Fruit fly (Drosophila melanogaster) whole organism, embryonic: ENCODE results near the gene CG31388.

Source experiments
- Atf-2 ChIP-seq: fragments of 200-800 bp; sonication (Bioruptor generic); optimal IDR thresholded peaks from 2 replicates; lab custom pipeline; 2016; ENCODE audit warnings: missing biosample characterization, missing genetic modification characterization
- CG10147 ChIP-seq: fragments of 200-800 bp; sonication (Bioruptor generic); optimal IDR thresholded peaks from 2 replicates; lab custom pipeline; 2019; ENCODE audit warnings: missing biosample characterization, mild to moderate bottlenecking, missing genetic modification characterization, moderate library complexity
- CG10543 ChIP-seq: fragments of 200-800 bp; sonication (Bioruptor generic); optimal IDR thresholded peaks from 3 replicates; lab custom pipeline; 2017; ENCODE audit warnings: missing biosample characterization, mild to moderate bottlenecking, missing genetic modification characterization, moderate library complexity
- CG10565 ChIP-seq: fragments of 200-800 bp; sonication (Bioruptor generic); optimal IDR thresholded peaks from 3 replicates; lab custom pipeline; 2016; ENCODE audit warnings: missing biosample characterization, mild to moderate bottlenecking, missing genetic modification characterization
- CG11093 ChIP-seq: fragments of 200-800 bp; sonication (Bioruptor generic); IDR thresholded peaks from 3 replicates; pipeline ENCODE4 v1.3.6; 2022; ENCODE audit warnings: missing biosample characterization, missing genetic modification characterization
- CG11504 ChIP-seq: fragments of 200-800 bp; sonication (Bioruptor generic); optimal IDR thresholded peaks from 3 replicates; lab custom pipeline; 2019; ENCODE audit warnings: missing biosample characterization, mild to moderate bottlenecking, missing genetic modification characterization, moderate library complexity
- CG12391 ChIP-seq: fragments of 200-800 bp; sonication (Bioruptor generic); optimal IDR thresholded peaks from 3 replicates; lab custom pipeline; 2018; ENCODE audit warnings: missing biosample characterization, mild to moderate bottlenecking, missing genetic modification characterization, moderate library complexity
- CG12659 ChIP-seq: fragments of 200-800 bp; sonication (Bioruptor generic); optimal IDR thresholded peaks from 3 replicates; lab custom pipeline; 2017; ENCODE audit warnings: mild to moderate bottlenecking, missing biosample characterization, missing genetic modification reagents, missing genetic modification characterization
- CG12942 ChIP-seq: fragments of 200-800 bp; sonication (Bioruptor generic); optimal IDR thresholded peaks from 3 replicates; lab custom pipeline; 2016; ENCODE audit warnings: missing biosample characterization, missing genetic modification characterization
- CG13424 ChIP-seq: fragments of 200-800 bp; sonication (Bioruptor generic); optimal IDR thresholded peaks from 2 replicates; lab custom pipeline; 2019; ENCODE audit warnings: missing biosample characterization, mild to moderate bottlenecking, missing genetic modification characterization, moderate library complexity
- CG13624 ChIP-seq: fragments of 200-800 bp; sonication (Bioruptor generic); optimal IDR thresholded peaks from 2 replicates; lab custom pipeline; 2016; ENCODE audit warnings: missing biosample characterization, missing genetic modification characterization
- CG15011 ChIP-seq: fragments of 200-800 bp; sonication (Bioruptor generic); optimal IDR thresholded peaks from 3 replicates; lab custom pipeline; 2018; ENCODE audit warnings: missing biosample characterization, mild to moderate bottlenecking, missing genetic modification characterization
- CG15696 ChIP-seq: fragments of 200-800 bp; sonication (Bioruptor generic); optimal IDR thresholded peaks from 2 replicates; lab custom pipeline; 2019; ENCODE audit warnings: missing biosample characterization, mild to moderate bottlenecking, missing genetic modification characterization, moderate library complexity
- CG16813 ChIP-seq: fragments of 200-800 bp; sonication (Bioruptor generic); IDR thresholded peaks from 3 replicates; pipeline ENCODE4 v1.3.6; 2022; ENCODE audit warnings: missing biosample characterization, missing genetic modification characterization; ENCODE audit not compliant: partially characterized antibody
- CG16863 ChIP-seq: fragments of 200-800 bp; sonication (Bioruptor generic); optimal IDR thresholded peaks from 3 replicates; lab custom pipeline; 2016; ENCODE audit warnings: missing biosample characterization, missing genetic modification characterization
- CG1792 ChIP-seq: fragments of 200-800 bp; sonication (Bioruptor generic); optimal IDR thresholded peaks from 2 replicates; lab custom pipeline; 2016; ENCODE audit warnings: missing biosample characterization, missing genetic modification characterization
- CG34224 ChIP-seq: fragments of 200-800 bp; sonication (Bioruptor generic); IDR thresholded peaks from 3 replicates; pipeline ENCODE4 v1.3.6; 2022; ENCODE audit warnings: missing biosample characterization, missing genetic modification characterization; ENCODE audit not compliant: partially characterized antibody
- CG4404 ChIP-seq: fragments of 200-800 bp; sonication (Bioruptor generic); IDR thresholded peaks from 2 replicates; pipeline ENCODE4 v1.3.6; 2022; ENCODE audit warnings: missing biosample characterization, missing genetic modification characterization
- CG4424 ChIP-seq: fragments of 200-800 bp; sonication (Bioruptor generic); optimal IDR thresholded peaks from 3 replicates; lab custom pipeline; 2016; ENCODE audit warnings: missing biosample characterization, missing genetic modification characterization
- CG4617 ChIP-seq: fragments of 200-800 bp; sonication (Bioruptor generic); optimal IDR thresholded peaks from 3 replicates; lab custom pipeline; 2016; ENCODE audit warnings: missing biosample characterization, missing genetic modification characterization, borderline replicate concordance
- CG5953 ChIP-seq: fragments of 200-800 bp; sonication (Bioruptor generic); IDR thresholded peaks from 2 replicates; pipeline ENCODE4 v1.3.6; 2022; ENCODE audit warnings: missing biosample characterization, missing genetic modification characterization
- CG6175 ChIP-seq: fragments of 200-800 bp; sonication (Bioruptor generic); IDR thresholded peaks from 3 replicates; pipeline ENCODE4 v1.3.6; 2022; ENCODE audit warnings: missing biosample characterization, missing genetic modification characterization
- CG8089 ChIP-seq: fragments of 200-800 bp; sonication (Bioruptor generic); optimal IDR thresholded peaks from 3 replicates; lab custom pipeline; 2016; ENCODE audit warnings: missing biosample characterization, missing genetic modification characterization
- CG9727 ChIP-seq: fragments of 200-800 bp; sonication (Bioruptor generic); optimal IDR thresholded peaks from 3 replicates; lab custom pipeline; 2017; ENCODE audit warnings: missing biosample characterization, mild to moderate bottlenecking, missing genetic modification characterization
- Chrac-16 ChIP-seq: fragments of 200-800 bp; sonication (Bioruptor generic); optimal IDR thresholded peaks from 3 replicates; lab custom pipeline; 2016; ENCODE audit warnings: missing biosample characterization, missing genetic modification characterization
- D19A ChIP-seq: fragments of 200-800 bp; optimal IDR thresholded peaks from 3 replicates; lab custom pipeline; 2019; ENCODE audit warnings: missing biosample characterization, mild to moderate bottlenecking, missing genetic modification characterization, moderate library complexity
- Dbx ChIP-seq: fragments of 200-800 bp; sonication (Bioruptor generic); IDR thresholded peaks from 3 replicates; pipeline ENCODE4 v1.3.6; 2022; ENCODE audit warnings: missing biosample characterization, missing genetic modification characterization
- Fer1 ChIP-seq: fragments of 200-800 bp; sonication (Bioruptor generic); optimal IDR thresholded peaks from 2 replicates; lab custom pipeline; 2017; ENCODE audit warnings: missing biosample characterization, mild to moderate bottlenecking, missing genetic modification characterization
- Gug ChIP-seq: fragments of 200-800 bp; sonication (Bioruptor generic); IDR thresholded peaks from 4 replicates; pipeline ENCODE4 v1.3.6; 2022; ENCODE audit warnings: missing biosample characterization, missing genetic modification characterization
- HLH54F ChIP-seq: fragments of 200-800 bp; sonication (Bioruptor generic); optimal IDR thresholded peaks from 3 replicates; lab custom pipeline; 2016; ENCODE audit warnings: missing biosample characterization, missing genetic modification characterization
- Hr51 ChIP-seq, 2 experiments: fragments of 200-800 bp; sonication (Bioruptor generic); optimal IDR thresholded peaks; 2 replicates in 1 of 2; 3 replicates in 1 of 2; lab custom pipeline; 2016 to 2018; ENCODE audit warnings: missing biosample characterization in 2 of 2, missing genetic modification characterization in 2 of 2, mild to moderate bottlenecking in 1 of 2, moderate library complexity in 1 of 2
- Hsf ChIP-seq: fragments of 200-800 bp; sonication (Bioruptor generic); optimal IDR thresholded peaks from 3 replicates; lab custom pipeline; 2016; ENCODE audit warnings: missing biosample characterization, missing genetic modification characterization
- Med ChIP-seq: fragments of 200-800 bp; sonication (Bioruptor generic); peaks from one replicate; lab custom pipeline; 2016; ENCODE audit warnings: missing biosample characterization, missing genetic modification characterization, mild to moderate bottlenecking, inconsistent platforms, moderate library complexity
- Oaz ChIP-seq: fragments of 200-800 bp; sonication (Bioruptor generic); IDR thresholded peaks from 2 replicates; pipeline ENCODE4 v1.3.6; 2022; ENCODE audit warnings: missing biosample characterization, missing genetic modification characterization
- Oli ChIP-seq: fragments of 200-800 bp; sonication (Bioruptor generic); optimal IDR thresholded peaks from 2 replicates; lab custom pipeline; 2018; ENCODE audit warnings: missing biosample characterization, mild to moderate bottlenecking, missing genetic modification characterization, moderate library complexity
- Poxn ChIP-seq: fragments of 200-800 bp; sonication (Bioruptor generic); IDR thresholded peaks from 2 replicates; pipeline ENCODE4 v1.3.6; 2022; ENCODE audit warnings: missing biosample characterization, missing genetic modification characterization
- Ptx1 ChIP-seq: fragments of 200-800 bp; sonication (Bioruptor generic); IDR thresholded peaks from 2 replicates; pipeline ENCODE4 v1.3.6; 2022; ENCODE audit warnings: missing biosample characterization, missing genetic modification characterization
- al ChIP-seq: fragments of 200-800 bp; sonication (Bioruptor generic); IDR thresholded peaks from 2 replicates; pipeline ENCODE4 v1.3.6; 2022; ENCODE audit warnings: missing biosample characterization, missing genetic modification characterization
- amos ChIP-seq: fragments of 200-800 bp; sonication (Bioruptor generic); IDR thresholded peaks from 2 replicates; pipeline ENCODE4 v1.3.6; 2022; ENCODE audit warnings: missing biosample characterization, missing genetic modification characterization; ENCODE audit not compliant: partially characterized antibody
- chm ChIP-seq: fragments of 200-800 bp; sonication (Bioruptor generic); IDR thresholded peaks from 2 replicates; pipeline ENCODE4 v1.3.6; 2022; ENCODE audit warnings: missing biosample characterization, missing genetic modification characterization
- da ChIP-seq: fragments of 200-800 bp; sonication (Bioruptor generic); optimal IDR thresholded peaks from 2 replicates; lab custom pipeline; 2016; ENCODE audit warnings: missing biosample characterization, missing genetic modification characterization
- esg ChIP-seq: fragments of 200-800 bp; sonication (Bioruptor generic); conservative IDR thresholded peaks from 2 replicates; pipeline ENCODE4 v1.3.6; 2022; ENCODE audit warnings: missing biosample characterization, missing genetic modification characterization
- fru ChIP-seq: fragments of >200 bp; optimal IDR thresholded peaks from 2 replicates; lab custom pipeline; 2017
- hbn ChIP-seq: fragments of 200-800 bp; sonication (Bioruptor generic); IDR thresholded peaks from 2 replicates; pipeline ENCODE4 v1.3.6; 2022; ENCODE audit warnings: missing biosample characterization, missing genetic modification characterization; ENCODE audit not compliant: partially characterized antibody
- her ChIP-seq: fragments of 200-800 bp; sonication (Bioruptor generic); optimal IDR thresholded peaks from 2 replicates; lab custom pipeline; 2016; ENCODE audit warnings: missing biosample characterization, missing genetic modification characterization
- maf-S ChIP-seq: fragments of 200-800 bp; sonication (Bioruptor generic); optimal IDR thresholded peaks from 2 replicates; lab custom pipeline; 2016; ENCODE audit warnings: missing biosample characterization, missing genetic modification characterization
- nau ChIP-seq: fragments of 200-800 bp; sonication (Bioruptor generic); optimal IDR thresholded peaks from 3 replicates; lab custom pipeline; 2017; ENCODE audit warnings: missing biosample characterization, mild to moderate bottlenecking, missing genetic modification characterization, missing genetic modification reagents
- nerfin-2 ChIP-seq: fragments of 200-800 bp; sonication (Bioruptor generic); IDR thresholded peaks from 2 replicates; pipeline ENCODE4 v1.3.6; 2022; ENCODE audit warnings: missing biosample characterization, missing genetic modification characterization; ENCODE audit not compliant: partially characterized antibody
- pho ChIP-seq: fragments of 200-800 bp; sonication (Bioruptor generic); optimal IDR thresholded peaks from 2 replicates; lab custom pipeline; 2016; ENCODE audit warnings: missing biosample characterization, missing genetic modification characterization
- schlank ChIP-seq: fragments of 200-800 bp; sonication (Bioruptor generic); optimal IDR thresholded peaks from 2 replicates; lab custom pipeline; 2018; ENCODE audit warnings: missing biosample characterization, mild to moderate bottlenecking, missing genetic modification characterization
- tna ChIP-seq: fragments of 200-800 bp; sonication (Bioruptor generic); IDR thresholded peaks from 2 replicates; pipeline ENCODE4 v1.3.6; 2022; ENCODE audit warnings: missing biosample characterization, missing genetic modification characterization; ENCODE audit not compliant: partially characterized antibody

The CG31388 gene

DNA sequence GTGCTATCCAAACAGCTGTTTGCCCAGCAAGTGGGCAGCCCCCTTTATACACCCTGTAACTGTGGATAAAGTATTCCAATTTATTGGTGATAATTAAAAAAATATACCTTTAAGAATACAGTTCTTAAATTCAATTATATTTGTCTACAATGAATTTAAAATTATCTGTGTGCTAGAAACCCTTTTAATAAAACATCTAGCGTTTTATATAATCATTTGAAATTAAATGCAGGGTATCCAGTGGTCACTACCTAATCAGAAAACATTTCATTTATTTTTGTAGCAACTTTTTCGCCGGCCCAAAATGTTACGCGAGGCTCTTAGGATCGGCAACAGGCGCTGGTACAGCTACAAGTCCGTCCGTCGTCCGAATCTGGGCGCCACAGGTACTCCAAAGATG lies 11.1 kb upstream of the CG31388 start, which contains the start of gene CG17726 (continued):
- peak; percentile 95 for TF ChIP-seq al (GFP tag; lab: Robert Waterston, UW)
- TF ChIP-seq CG12391 = peak; percentile 99
- TF ChIP-seq CG11093 = peak; percentile 95
- peak; percentile 97 for TF ChIP-seq Oaz (GFP tag; lab: Robert Waterston, UW)
- peak; percentile 98 for TF ChIP-seq CG12659 (GFP tag; lab: Kevin White, UChicago)
- peak; percentile 62 for TF ChIP-seq CG1792 (GFP tag; lab: Kevin White, UChicago)
- peak; percentile 87 for TF ChIP-seq pho (GFP tag; lab: Kevin White, UChicago)
- peak; percentile 78 for TF ChIP-seq HLH54F (GFP tag; lab: Kevin White, UChicago)
- TF ChIP-seq CG15011 (GFP tag; lab: Kevin White, UChicago) = no peak
- TF ChIP-seq CG10147 = peak; percentile 95
- TF ChIP-seq maf-S = peak; percentile 81
- TF ChIP-seq Dbx (GFP tag; lab: Robert Waterston, UW) = peak; percentile 98
- peak; percentile 79; the same call in 3 of the 4 replicates for TF ChIP-seq Gug (GFP tag; lab: Robert Waterston, UW)
- peak; percentile 87 for TF ChIP-seq CG6175
- peak; percentile 95 for TF ChIP-seq CG12942 (GFP tag; lab: Kevin White, UChicago)
- TF ChIP-seq Med (GFP tag; lab: Kevin White, UChicago) = peak; percentile 97
- peak; percentile 88 for TF ChIP-seq schlank (tag; lab: Kevin White, UChicago)
- TF ChIP-seq CG10565 = peak; percentile 62
- TF ChIP-seq D19A (tag; lab: Kevin White, UChicago) = peak; percentile 99
- TF ChIP-seq CG4424 (GFP tag; lab: Kevin White, UChicago) = peak; percentile 97
- TF ChIP-seq amos (GFP tag; lab: Robert Waterston, UW) = no peak
- TF ChIP-seq fru (lab: Kevin White, UChicago) = no peak
- peak; percentile 94 for TF ChIP-seq CG13624 (GFP tag; lab: Kevin White, UChicago)
- no peak for TF ChIP-seq CG34224 (GFP tag; lab: Robert Waterston, UW)
- TF ChIP-seq esg = peak; percentile 98
- TF ChIP-seq CG10543 (GFP tag; lab: Kevin White, UChicago) = peak; percentile 85
- TF ChIP-seq Atf-2 (GFP tag; lab: Kevin White, UChicago) = peak; percentile 91
- peak; percentile 97 for TF ChIP-seq Hsf (GFP tag; lab: Kevin White, UChicago)
- peak; percentile 95 for TF ChIP-seq CG4404 (GFP tag; lab: Robert Waterston, UW)
- peak; percentile 91 to 98 for TF ChIP-seq Hr51 (GFP tag; optimal IDR thresholded peaks at IDR 0.05; lab: Kevin White, UChicago)
- TF ChIP-seq CG4617 = peak; percentile 93
- TF ChIP-seq hbn = no peak
- TF ChIP-seq Oli = peak; percentile 97
- TF ChIP-seq Poxn (GFP tag; lab: Robert Waterston, UW) = peak; percentile 90
- TF ChIP-seq CG8089 (GFP tag; lab: Kevin White, UChicago) = peak; percentile 79
- peak; percentile 97 for TF ChIP-seq CG9727 (GFP tag; lab: Kevin White, UChicago)
- peak; percentile 88 for TF ChIP-seq da
- peak; percentile 96 for TF ChIP-seq CG15696 (tag; lab: Kevin White, UChicago)
- TF ChIP-seq Fer1 (GFP tag; lab: Kevin White, UChicago) = peak; percentile 94
- peak; percentile 97 for TF ChIP-seq CG5953 (GFP tag; lab: Robert Waterston, UW)
- no peak for TF ChIP-seq nerfin-2 (GFP tag; lab: Robert Waterston, UW)
- peak; percentile 99 for TF ChIP-seq CG13424 (tag; lab: Kevin White, UChicago)
- no peak for TF ChIP-seq tna (GFP tag; lab: Robert Waterston, UW)
- peak; percentile 99 for TF ChIP-seq chm
- TF ChIP-seq Ptx1 (GFP tag; lab: Robert Waterston, UW) = peak; percentile 98
- no peak for TF ChIP-seq nau (GFP tag; lab: Kevin White, UChicago)
- no peak for TF ChIP-seq CG16813 (GFP tag; lab: Robert Waterston, UW)
- TF ChIP-seq her (GFP tag; lab: Kevin White, UChicago) = peak; percentile 70
- TF ChIP-seq CG11504 (tag; lab: Kevin White, UChicago) = peak; percentile 95
- peak; percentile 98 for TF ChIP-seq Chrac-16 (GFP tag; lab: Kevin White, UChicago)
- TF ChIP-seq CG16863 (GFP tag; lab: Kevin White, UChicago) = peak; percentile 90
